Worm (Caenorhabditis elegans) whole organism, L4 larva: ENCODE data around the gene Y25C1A.13.

Source experiments
- D1046.2 ChIP-seq: fragments of 200-800 bp; sonication (Bioruptor generic); IDR thresholded peaks from 2 replicates; pipeline ENCODE4 v1.3.6; 2022; ENCODE audit warnings: missing genetic modification characterization, missing compliant biosample characterization
- F26F4.8 ChIP-seq: fragments of 200-800 bp; sonication (Bioruptor generic); conservative IDR thresholded peaks from 2 replicates; pipeline ENCODE4 v1.3.6; 2022; ENCODE audit warnings: missing genetic modification characterization, missing compliant biosample characterization
- T20F7.1 ChIP-seq: fragments of 200-800 bp; sonication (Bioruptor generic); optimal IDR thresholded peaks from 2 replicates; lab custom pipeline; 2018; ENCODE audit warnings: mild to moderate bottlenecking, missing genetic modification characterization, missing compliant biosample characterization
- Y105C5A.15 ChIP-seq: fragments of 200-800 bp; sonication (Bioruptor generic); IDR thresholded peaks from 2 replicates; pipeline ENCODE4 v1.3.6; 2022; ENCODE audit warnings: missing genetic modification characterization, missing compliant biosample characterization
- Y5F2A.4 ChIP-seq: fragments of 200-800 bp; sonication (Bioruptor generic); optimal IDR thresholded peaks from 2 replicates; lab custom pipeline; 2018; ENCODE audit warnings: mild to moderate bottlenecking, missing genetic modification characterization, missing compliant biosample characterization
- ZK546.5 ChIP-seq, 2 experiments: sonication (generic microtip); optimal IDR thresholded peaks; 2 replicates each; lab custom pipeline; 2017; ENCODE audit warnings: missing biosample characterization in 2 of 2, missing genetic modification characterization in 2 of 2
- aha-1 ChIP-seq: fragments of 150-350 bp; peaks from one replicate; lab custom pipeline; 2014; ENCODE audit warnings: missing biosample characterization, missing genetic modification characterization
- ama-1 ChIP-seq: fragments of 150-350 bp; optimal IDR thresholded peaks from 2 replicates; lab custom pipeline; 2014; ENCODE audit warnings: inconsistent platforms, mixed read lengths
- arid-1 ChIP-seq: fragments of 200-800 bp; sonication (Bioruptor generic); conservative IDR thresholded peaks from 2 replicates; pipeline ENCODE4 v1.3.6; 2022; ENCODE audit warnings: missing genetic modification reagents, missing genetic modification characterization, missing compliant biosample characterization
- ceh-44 ChIP-seq: fragments of 200-800 bp; sonication (Bioruptor generic); IDR thresholded peaks from 2 replicates; pipeline ENCODE4 v1.3.6; 2022; ENCODE audit warnings: missing genetic modification reagents, missing genetic modification characterization, missing compliant biosample characterization
- ces-1 ChIP-seq: fragments of 150-350 bp; sonication (generic microtip); optimal IDR thresholded peaks from 4 replicates; lab custom pipeline; 2014; ENCODE audit warnings: missing biosample characterization, missing genetic modification reagents, missing genetic modification characterization
- ctbp-1 ChIP-seq: fragments of 200-800 bp; sonication (Bioruptor generic); IDR thresholded peaks from 2 replicates; pipeline ENCODE4 v1.3.6; 2022; ENCODE audit warnings: missing genetic modification reagents, missing genetic modification characterization, missing compliant biosample characterization
- dmd-8 ChIP-seq: fragments of 200-800 bp; sonication (Bioruptor generic); IDR thresholded peaks from 2 replicates; pipeline ENCODE4 v1.3.6; 2022; ENCODE audit warnings: missing genetic modification characterization, missing compliant biosample characterization
- egl-43 ChIP-seq: fragments of 200-800 bp; sonication (Bioruptor generic); IDR thresholded peaks from 2 replicates; pipeline ENCODE4 v1.3.6; 2022; ENCODE audit warnings: missing genetic modification reagents, missing genetic modification characterization, missing compliant biosample characterization
- fos-1 ChIP-seq: fragments of 150-350 bp; optimal IDR thresholded peaks from 2 replicates; lab custom pipeline; 2014; ENCODE audit warnings: missing biosample characterization, missing genetic modification characterization
- lim-7 ChIP-seq: fragments of 200-800 bp; sonication (Bioruptor generic); IDR thresholded peaks from 2 replicates; pipeline ENCODE4 v1.3.6; 2022; ENCODE audit warnings: missing genetic modification characterization, missing compliant biosample characterization
- lin-1 ChIP-seq: fragments of 200-800 bp; sonication (Bioruptor generic); IDR thresholded peaks from 2 replicates; pipeline ENCODE4 v1.3.6; 2022; ENCODE audit warnings: missing genetic modification reagents, missing genetic modification characterization, missing compliant biosample characterization
- lin-13 ChIP-seq: fragments of 150-350 bp; optimal IDR thresholded peaks from 2 replicates; lab custom pipeline; 2014; ENCODE audit warnings: missing biosample characterization, missing genetic modification reagents, missing genetic modification characterization
- lin-15B ChIP-seq: fragments of 150-350 bp; sonication (generic microtip); optimal IDR thresholded peaks from 3 replicates; lab custom pipeline; 2014; ENCODE audit warnings: missing biosample characterization, missing genetic modification characterization
- lin-29 ChIP-seq: fragments of 200-800 bp; sonication (Bioruptor generic); IDR thresholded peaks from 2 replicates; pipeline ENCODE4 v1.3.6; 2022; ENCODE audit warnings: missing genetic modification reagents, missing genetic modification characterization, missing compliant biosample characterization
- lir-3 ChIP-seq: sonication (generic microtip); optimal IDR thresholded peaks from 2 replicates; lab custom pipeline; 2016; ENCODE audit warnings: mild to moderate bottlenecking, missing genetic modification characterization, missing compliant biosample characterization
- mdl-1 ChIP-seq, 2 experiments: fragments of 150-350 bp in 1 of 2; sonication (generic microtip) in 1 of 2; optimal IDR thresholded peaks; 2 replicates each; lab custom pipeline; 2014 to 2017; ENCODE audit warnings: missing biosample characterization in 2 of 2, missing genetic modification characterization in 2 of 2
- mep-1 ChIP-seq: fragments of 150-350 bp; sonication (generic microtip); optimal IDR thresholded peaks from 3 replicates; lab custom pipeline; 2014; ENCODE audit warnings: missing biosample characterization, missing genetic modification characterization
- mes-2 ChIP-seq: sonication (generic microtip); optimal IDR thresholded peaks from 2 replicates; lab custom pipeline; 2016; ENCODE audit warnings: missing genotype, mild to moderate bottlenecking, missing genetic modification characterization, missing compliant biosample characterization; ENCODE audit not compliant: poor library complexity, severe bottlenecking
- mxl-3 ChIP-seq: fragments of 200-800 bp; sonication (Bioruptor generic); optimal IDR thresholded peaks from 2 replicates; lab custom pipeline; 2018; ENCODE audit warnings: mild to moderate bottlenecking, missing genetic modification characterization, missing compliant biosample characterization
- nhr-10 ChIP-seq: fragments of 150-350 bp; optimal IDR thresholded peaks from 2 replicates; lab custom pipeline; 2014; ENCODE audit warnings: missing biosample characterization, missing genetic modification characterization
- nhr-11 ChIP-seq: fragments of 150-350 bp; optimal IDR thresholded peaks from 2 replicates; lab custom pipeline; 2014; ENCODE audit warnings: missing biosample characterization, missing genetic modification characterization
- nhr-237 ChIP-seq: sonication (generic microtip); optimal IDR thresholded peaks from 2 replicates; lab custom pipeline; 2017; ENCODE audit warnings: missing biosample characterization, missing genetic modification characterization
- nhr-28 ChIP-seq: fragments of 150-350 bp; optimal IDR thresholded peaks from 2 replicates; lab custom pipeline; 2014; ENCODE audit warnings: missing biosample characterization, missing genetic modification characterization
- nhr-42 ChIP-seq: fragments of 200-800 bp; sonication (Bioruptor generic); IDR thresholded peaks from 2 replicates; pipeline ENCODE4 v1.3.6; 2022; ENCODE audit warnings: missing genetic modification characterization, missing compliant biosample characterization
- nhr-76 ChIP-seq: fragments of 150-350 bp; optimal IDR thresholded peaks from 2 replicates; lab custom pipeline; 2014; ENCODE audit warnings: missing biosample characterization, missing genetic modification characterization
- pha-4 ChIP-seq, 2 experiments: fragments of 150-350 bp in 1 of 2; fragments of 200-800 bp in 1 of 2; sonication (Bioruptor generic) in 1 of 2; IDR thresholded peaks in 1 of 2; optimal IDR thresholded peaks in 1 of 2; 2 replicates each; pipeline versions ENCODE4 v1.3.6 to Lab custom; 2014 to 2022; ENCODE audit warnings: missing genetic modification characterization in 2 of 2, missing genetic modification reagents in 2 of 2, missing biosample characterization in 1 of 2, missing compliant biosample characterization in 1 of 2
- php-3 ChIP-seq: fragments of 200-800 bp; sonication (Bioruptor generic); IDR thresholded peaks from 2 replicates; pipeline ENCODE4 v1.3.6; 2022; ENCODE audit warnings: missing genetic modification reagents, missing genetic modification characterization, missing compliant biosample characterization
- pqm-1 ChIP-seq: sonication (generic microtip); optimal IDR thresholded peaks from 2 replicates; lab custom pipeline; 2017; ENCODE audit warnings: missing biosample characterization, missing genetic modification characterization
- set-16 ChIP-seq: fragments of 200-800 bp; sonication (Bioruptor generic); IDR thresholded peaks from 2 replicates; pipeline ENCODE4 v1.3.6; 2022; ENCODE audit warnings: missing genetic modification reagents, missing genetic modification characterization, missing compliant biosample characterization
- skn-1 ChIP-seq: fragments of 150-350 bp; optimal IDR thresholded peaks from 2 replicates; lab custom pipeline; 2014; ENCODE audit warnings: missing biosample characterization, missing genetic modification characterization
- snpc-1.2 ChIP-seq: fragments of 200-800 bp; sonication (Bioruptor generic); IDR thresholded peaks from 2 replicates; pipeline ENCODE4 v1.3.6; 2022; ENCODE audit warnings: missing genetic modification reagents, missing genetic modification characterization, missing compliant biosample characterization
- unc-39 ChIP-seq: sonication (generic microtip); optimal IDR thresholded peaks from 2 replicates; lab custom pipeline; 2017; ENCODE audit warnings: missing biosample characterization, missing genetic modification characterization
- unc-62 ChIP-seq, 3 experiments: fragments of 150-350 bp in 1 of 3; sonication (generic microtip); optimal IDR thresholded peaks in 2 of 3; peaks in 1 of 3; 1 replicate in 1 of 3; 2 replicates in 2 of 3; lab custom pipeline; 2014 to 2017; ENCODE audit warnings: missing biosample characterization in 3 of 3, missing genetic modification characterization in 3 of 3, missing genetic modification reagents in 3 of 3, missing genotype in 1 of 3
- zfp-3 ChIP-seq: fragments of 200-800 bp; sonication (Bioruptor generic); conservative IDR thresholded peaks from 2 replicates; pipeline ENCODE4 v1.3.6; 2022; ENCODE audit warnings: missing genetic modification reagents, missing genetic modification characterization, missing compliant biosample characterization
- zip-2 ChIP-seq: fragments of 150-350 bp; optimal IDR thresholded peaks from 2 replicates; lab custom pipeline; 2014; ENCODE audit warnings: missing biosample characterization, missing genetic modification characterization

The Y25C1A.13 gene

DNA sequence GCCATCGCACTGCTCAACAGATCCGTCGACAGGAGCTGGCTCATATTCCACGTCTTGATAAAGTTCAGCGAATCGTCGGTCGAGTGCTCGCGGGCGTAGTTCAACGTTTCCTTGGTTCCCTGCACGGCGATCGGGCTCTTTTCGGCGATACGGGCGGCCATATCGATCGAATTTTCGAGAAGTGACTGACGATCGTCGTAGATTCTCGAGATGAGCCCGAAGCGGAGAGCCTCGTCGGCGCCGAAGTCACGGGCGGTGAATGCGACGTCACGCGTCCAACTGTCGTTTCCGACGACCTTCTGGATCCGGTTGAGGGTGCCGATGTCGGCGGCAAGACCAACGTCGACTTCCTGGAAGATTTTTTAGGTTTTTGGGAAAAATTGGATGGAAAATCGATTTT lies 1.5 kb downstream of the Y25C1A.13 start:
- TF ChIP-seq aha-1 (tag; lab: Kevin White, UChicago) (peak; percentile 80), dmd-8 (GFP tag; lab: Robert Waterston, UW) (no peak), nhr-237 (tag; lab: Kevin White, UChicago) (no peak), Y105C5A.15 (GFP tag; lab: Robert Waterston, UW) (no peak), php-3 (GFP tag; lab: Robert Waterston, UW) (no peak), ZK546.5 (tag; optimal IDR thresholded peaks at IDR 0.05; lab: Kevin White, UChicago) (no peak), set-16 (GFP tag; lab: Robert Waterston, UW) (peak; percentile 70)

- TF ChIP-seq T20F7.1 (GFP tag; lab: Kevin White, UChicago) (no peak), lir-3 (tag; lab: Kevin White, UChicago) (no peak), ctbp-1 (GFP tag; lab: Robert Waterston, UW) (no peak), arid-1 (GFP tag; lab: Robert Waterston, UW) (no peak), lin-1 (no peak), lim-7 (GFP tag; lab: Robert Waterston, UW) (no peak), set-16 (GFP tag; lab: Robert Waterston, UW) (peak; percentile 94), nhr-76 (tag; lab: Kevin White, UChicago) (no peak), pqm-1 (tag; lab: Kevin White, UChicago) (no peak), unc-62 (GFP tag; optimal IDR thresholded peaks at IDR 0.05 in 1 of 2; lab: Kevin White, UChicago) (no peak), unc-62 (tag; optimal IDR thresholded peaks at IDR 0.05; lab: Kevin White, UChicago) (no peak), F26F4.8 (GFP tag; lab: Robert Waterston, UW) (peak; percentile 55; the same call in 1 of the 2 replicates), egl-43 (GFP tag; lab: Robert Waterston, UW) (0 out of 2 replicates have a peak, but pooled peaks have one; percentile 16), skn-1 (tag; lab: Kevin White, UChicago) (no peak)
These were observed 2.9 kb downstream of the Y25C1A.13 start for ce11 chrII:3108101-3108500.

DNA sequence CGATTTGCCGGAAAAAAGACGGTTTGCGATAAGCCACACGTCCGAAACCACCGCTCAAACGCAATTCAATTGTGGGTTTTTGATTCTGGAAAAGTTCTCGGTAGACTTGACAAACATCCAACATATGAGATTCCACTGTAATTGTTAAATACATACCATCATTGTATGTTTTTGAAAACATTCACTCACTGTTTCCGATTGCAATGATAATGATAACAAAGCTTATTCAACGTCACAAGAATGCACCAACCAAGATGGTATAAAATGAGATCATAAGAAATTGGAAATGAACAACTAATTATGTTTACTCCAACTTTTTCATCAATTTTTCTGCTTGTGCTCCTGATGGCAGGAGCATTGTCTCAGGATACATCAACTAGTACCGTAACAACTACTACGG lies 5.3 kb downstream of the Y25C1A.13 start, which contains the start of gene clec-122:
TSS of gene clec-122 (plus strand) at position 301 of the 400 bp plus-strand sequence.
- TF ChIP-seq nhr-11 (tag; lab: Kevin White, UChicago): no peak
- TF ChIP-seq, all 104 proteins: peak for 0

ce11 chrII:3102018-3102417 lies 9.0 kb downstream of the Y25C1A.13 start, which contains the start of gene clec-121:
TSS of gene clec-121 (plus strand) at chrII:3102318.
- no peak for TF ChIP-seq ZK546.5 (tag; optimal IDR thresholded peaks at IDR 0.05; lab: Kevin White, UChicago)
- no peak for TF ChIP-seq unc-39 (tag; lab: Kevin White, UChicago)
- no peak for TF ChIP-seq snpc-1.2 (GFP tag; lab: Robert Waterston, UW)
- TF ChIP-seq Y5F2A.4: no peak
- TF ChIP-seq mxl-3 (GFP tag; lab: Kevin White, UChicago): no peak
- no peak for TF ChIP-seq arid-1 (GFP tag; lab: Robert Waterston, UW)
- no peak for TF ChIP-seq fos-1 (tag; lab: Kevin White, UChicago)
- TF ChIP-seq lin-29 (GFP tag; lab: Robert Waterston, UW): no peak
- no peak for TF ChIP-seq lin-15B (tag; lab: Kevin White, UChicago)
- TF ChIP-seq mes-2 (tag; lab: Kevin White, UChicago): no peak
- TF ChIP-seq mep-1: no peak
- no peak for TF ChIP-seq nhr-42 (GFP tag; lab: Robert Waterston, UW)
- no peak for TF ChIP-seq ces-1
- no peak for TF ChIP-seq Y105C5A.15 (GFP tag; lab: Robert Waterston, UW)
- TF ChIP-seq, all 104 proteins: peak for 0

DNA sequence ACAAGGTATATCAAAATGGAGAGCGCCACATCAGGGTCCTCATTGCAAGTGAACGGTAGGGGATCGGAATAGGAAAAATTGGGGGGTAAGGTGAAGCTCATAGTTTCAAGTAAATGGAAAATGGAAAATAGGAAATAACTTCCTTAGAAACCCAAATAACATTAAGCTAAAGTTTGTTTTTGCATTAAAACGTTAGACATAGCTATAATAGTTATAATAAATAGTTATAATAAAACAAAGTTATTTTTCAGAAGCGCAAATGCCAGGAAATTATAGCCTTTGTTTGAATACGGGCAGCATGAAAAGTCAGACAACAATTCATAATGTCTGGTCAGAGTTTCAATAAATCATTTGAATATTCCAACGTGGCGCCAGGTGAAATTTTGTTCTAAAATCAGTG lies 10.5 kb downstream of the Y25C1A.13 start, which contains the start of gene srg-24:
TSS of gene srg-24 (minus strand) at position 101 of the 400 bp plus-strand sequence.
- TF ChIP-seq zfp-3 (no peak), mdl-1 (tag; optimal IDR thresholded peaks at IDR 0.05; lab: Kevin White, UChicago) (no peak), nhr-10 (tag; lab: Kevin White, UChicago) (no peak), nhr-28 (tag; lab: Kevin White, UChicago) (no peak), D1046.2 (GFP tag; lab: Robert Waterston, UW) (no peak), nhr-76 (tag; lab: Kevin White, UChicago) (no peak), lin-13 (GFP tag; lab: Kevin White, UChicago) (no peak), ceh-44 (GFP tag; lab: Robert Waterston, UW) (no peak), Y5F2A.4 (no peak), pqm-1 (tag; lab: Kevin White, UChicago) (no peak), egl-43 (GFP tag; lab: Robert Waterston, UW) (no peak), pha-4 (GFP tag; IDR thresholded peaks at IDR 0.05; lab: Robert Waterston, UW) (no peak), pha-4 (tag; optimal IDR thresholded peaks at IDR 0.05; lab: Kevin White, UChicago) (no peak), zip-2 (tag; lab: Kevin White, UChicago) (no peak), ama-1 (lab: Kevin White, UChicago) (no peak)
